Fruit fly (Drosophila melanogaster) whole organism, embryonic: ENCODE results near the gene Pcmt.

Experiments used
- Atf3 ChIP-seq: fragments of 200-800 bp; sonication (Bioruptor generic); optimal IDR thresholded peaks from 3 replicates; lab custom pipeline; 2016; ENCODE audit warnings: missing biosample characterization, missing genetic modification characterization
- C15 ChIP-seq: fragments of 200-800 bp; sonication (Bioruptor generic); IDR thresholded peaks from 3 replicates; pipeline ENCODE4 v1.3.6; 2022; ENCODE audit warnings: missing biosample characterization, missing genetic modification characterization
- CG10147 ChIP-seq: fragments of 200-800 bp; sonication (Bioruptor generic); optimal IDR thresholded peaks from 2 replicates; lab custom pipeline; 2019; ENCODE audit warnings: missing biosample characterization, mild to moderate bottlenecking, missing genetic modification characterization, moderate library complexity
- CG10274 ChIP-seq: fragments of 200-800 bp; sonication (Bioruptor generic); optimal IDR thresholded peaks from 3 replicates; lab custom pipeline; 2017; ENCODE audit warnings: missing biosample characterization, mild to moderate bottlenecking, missing genetic modification characterization
- CG11247 ChIP-seq: fragments of 200-800 bp; sonication (Bioruptor generic); IDR thresholded peaks from 2 replicates; pipeline ENCODE4 v1.3.6; 2022; ENCODE audit warnings: missing biosample characterization, missing genetic modification characterization
- CG11695 ChIP-seq: fragments of 200-800 bp; sonication (Bioruptor generic); IDR thresholded peaks from 3 replicates; pipeline ENCODE4 v1.3.6; 2022; ENCODE audit warnings: missing biosample characterization, missing genetic modification characterization
- CG12299 ChIP-seq: fragments of 200-800 bp; sonication (Bioruptor generic); optimal IDR thresholded peaks from 2 replicates; lab custom pipeline; 2018; ENCODE audit warnings: missing biosample characterization, mild to moderate bottlenecking, missing genetic modification characterization
- CG13624 ChIP-seq: fragments of 200-800 bp; sonication (Bioruptor generic); optimal IDR thresholded peaks from 2 replicates; lab custom pipeline; 2016; ENCODE audit warnings: missing biosample characterization, missing genetic modification characterization
- CG17568 ChIP-seq: fragments of 200-800 bp; sonication (Bioruptor generic); optimal IDR thresholded peaks from 2 replicates; lab custom pipeline; 2018; ENCODE audit warnings: missing biosample characterization, mild to moderate bottlenecking, missing genetic modification characterization, moderate library complexity
- CG1832 ChIP-seq: fragments of 200-800 bp; sonication (Bioruptor generic); optimal IDR thresholded peaks from 2 replicates; lab custom pipeline; 2017; ENCODE audit warnings: missing biosample characterization, mild to moderate bottlenecking, missing genetic modification characterization, inconsistent platforms
- CG31441 ChIP-seq: fragments of 200-800 bp; sonication (Bioruptor generic); IDR thresholded peaks from 2 replicates; pipeline ENCODE4 v1.3.6; 2022; ENCODE audit warnings: missing biosample characterization, missing genetic modification characterization
- CG3281 ChIP-seq: fragments of 200-800 bp; sonication (Bioruptor generic); optimal IDR thresholded peaks from 3 replicates; lab custom pipeline; 2017; ENCODE audit warnings: missing biosample characterization, mild to moderate bottlenecking, missing genetic modification characterization
- CG4328 ChIP-seq: fragments of 200-800 bp; sonication (Bioruptor generic); optimal IDR thresholded peaks from 3 replicates; lab custom pipeline; 2017; ENCODE audit warnings: missing biosample characterization, missing genetic modification reagents, missing genetic modification characterization
- CG6254 ChIP-seq: fragments of 200-800 bp; sonication (Bioruptor generic); optimal IDR thresholded peaks from 3 replicates; lab custom pipeline; 2017; ENCODE audit warnings: mild to moderate bottlenecking, missing biosample characterization, missing genetic modification reagents, missing genetic modification characterization
- CG7357 ChIP-seq: fragments of 200-800 bp; sonication (Bioruptor generic); IDR thresholded peaks from 3 replicates; pipeline ENCODE4 v1.3.6; 2022; ENCODE audit warnings: missing biosample characterization, missing genetic modification characterization
- CG8281 ChIP-seq: fragments of 200-800 bp; sonication (Bioruptor generic); optimal IDR thresholded peaks from 2 replicates; lab custom pipeline; 2018; ENCODE audit warnings: missing biosample characterization, mild to moderate bottlenecking, missing genetic modification characterization, moderate library complexity
- CG8388 ChIP-seq: fragments of 200-800 bp; sonication (Bioruptor generic); optimal IDR thresholded peaks from 2 replicates; lab custom pipeline; 2019; ENCODE audit warnings: missing biosample characterization, mild to moderate bottlenecking, missing genetic modification characterization, moderate library complexity
- CG8924 ChIP-seq: fragments of 200-800 bp; optimal IDR thresholded peaks from 3 replicates; lab custom pipeline; 2019; ENCODE audit warnings: missing biosample characterization, mild to moderate bottlenecking, missing genetic modification characterization, moderate library complexity
- CG9727 ChIP-seq: fragments of 200-800 bp; sonication (Bioruptor generic); optimal IDR thresholded peaks from 3 replicates; lab custom pipeline; 2017; ENCODE audit warnings: missing biosample characterization, mild to moderate bottlenecking, missing genetic modification characterization
- CoRest ChIP-seq: fragments of 200-800 bp; sonication (Bioruptor generic); optimal IDR thresholded peaks from 3 replicates; lab custom pipeline; 2018; ENCODE audit warnings: missing biosample characterization, mild to moderate bottlenecking, missing genetic modification characterization, moderate library complexity
- CrebB ChIP-seq: fragments of 200-800 bp; sonication (Bioruptor generic); optimal IDR thresholded peaks from 3 replicates; lab custom pipeline; 2018; ENCODE audit warnings: missing biosample characterization, mild to moderate bottlenecking, missing genetic modification characterization
- Dbx ChIP-seq: fragments of 200-800 bp; sonication (Bioruptor generic); IDR thresholded peaks from 3 replicates; pipeline ENCODE4 v1.3.6; 2022; ENCODE audit warnings: missing biosample characterization, missing genetic modification characterization
- Dip3 ChIP-seq: fragments of 200-800 bp; sonication (Bioruptor generic); optimal IDR thresholded peaks from 3 replicates; lab custom pipeline; 2016; ENCODE audit warnings: missing biosample characterization, missing genetic modification characterization
- Dll ChIP-seq: fragments of 200-800 bp; sonication (Bioruptor generic); IDR thresholded peaks from 4 replicates; pipeline ENCODE4 v1.3.6; 2022; ENCODE audit warnings: missing biosample characterization, missing genetic modification characterization; ENCODE audit not compliant: partially characterized antibody
- H2.0 ChIP-seq: fragments of 200-800 bp; sonication (Bioruptor generic); IDR thresholded peaks from 2 replicates; pipeline ENCODE4 v1.3.6; 2022; ENCODE audit warnings: missing biosample characterization, missing genetic modification characterization
- HLH4C ChIP-seq: fragments of 200-800 bp; sonication (Bioruptor generic); IDR thresholded peaks from 3 replicates; pipeline ENCODE4 v1.3.6; 2022; ENCODE audit warnings: missing biosample characterization, missing genetic modification characterization; ENCODE audit not compliant: partially characterized antibody
- Hand ChIP-seq: fragments of 200-800 bp; sonication (Bioruptor generic); optimal IDR thresholded peaks from 2 replicates; lab custom pipeline; 2017; ENCODE audit warnings: mild to moderate bottlenecking, missing biosample characterization, missing genetic modification reagents, missing genetic modification characterization
- Hr39 ChIP-seq: fragments of >200 bp; optimal IDR thresholded peaks from 2 replicates; lab custom pipeline; 2017
- Hr51 ChIP-seq, 2 experiments: fragments of 200-800 bp; sonication (Bioruptor generic); optimal IDR thresholded peaks; 2 replicates in 1 of 2; 3 replicates in 1 of 2; lab custom pipeline; 2016 to 2018; ENCODE audit warnings: missing biosample characterization in 2 of 2, missing genetic modification characterization in 2 of 2, mild to moderate bottlenecking in 1 of 2, moderate library complexity in 1 of 2
- Hr78 ChIP-seq, 2 experiments: fragments of 200-800 bp in 1 of 2; fragments of >200 bp in 1 of 2; sonication (Bioruptor generic) in 1 of 2; optimal IDR thresholded peaks; 2 replicates each; lab custom pipeline; 2017 to 2019; ENCODE audit warnings: missing biosample characterization in 2 of 2, missing genetic modification characterization in 2 of 2, mild to moderate bottlenecking in 1 of 2, moderate library complexity in 1 of 2
- Kr ChIP-seq: fragments of 200-800 bp; sonication (Bioruptor generic); optimal IDR thresholded peaks from 2 replicates; lab custom pipeline; 2017; ENCODE audit warnings: missing biosample characterization, mild to moderate bottlenecking, missing genetic modification characterization
- MTF-1 ChIP-seq: fragments of 200-800 bp; sonication (Bioruptor generic); optimal IDR thresholded peaks from 2 replicates; lab custom pipeline; 2018; ENCODE audit warnings: missing biosample characterization, mild to moderate bottlenecking, missing genetic modification characterization, borderline replicate concordance
- Ravus ChIP-seq: fragments of 200-800 bp; sonication (Bioruptor generic); IDR thresholded peaks from 2 replicates; pipeline ENCODE4 v1.3.6; 2022; ENCODE audit warnings: missing biosample characterization, missing genetic modification characterization
- Scr ChIP-seq: fragments of 200-800 bp; sonication (Bioruptor generic); IDR thresholded peaks from 2 replicates; pipeline ENCODE4 v1.3.6; 2022; ENCODE audit warnings: missing biosample characterization, missing genetic modification characterization; ENCODE audit not compliant: partially characterized antibody
- Tbp ChIP-seq: fragments of >200 bp; optimal IDR thresholded peaks from 2 replicates; lab custom pipeline; 2018; ENCODE audit warnings: missing biosample characterization, missing genetic modification characterization
- Trl ChIP-seq, 3 experiments: fragments of >200 bp in 2 of 3; fragments of 200-800 bp in 1 of 3; sonication (Bioruptor generic) in 1 of 3; optimal IDR thresholded peaks; 2 replicates in 1 of 3; 3 replicates in 2 of 3; lab custom pipeline; 2016 to 2017; ENCODE audit warnings: missing biosample characterization in 1 of 3, missing genetic modification characterization in 1 of 3
- cas ChIP-seq: fragments of 200-800 bp; sonication (Bioruptor generic); IDR thresholded peaks from 2 replicates; pipeline ENCODE4 v1.3.6; 2022; ENCODE audit warnings: missing biosample characterization, missing genetic modification characterization
- chif ChIP-seq, 2 experiments: fragments of 200-800 bp; sonication (Bioruptor generic); optimal IDR thresholded peaks; 3 replicates each; lab custom pipeline; 2016; ENCODE audit warnings: missing biosample characterization in 2 of 2, missing genetic modification characterization in 2 of 2
- ci ChIP-seq: fragments of 200-800 bp; sonication (Bioruptor generic); IDR thresholded peaks from 3 replicates; pipeline ENCODE4 v1.3.6; 2022; ENCODE audit warnings: missing biosample characterization, missing genetic modification characterization
- dati ChIP-seq: fragments of 200-800 bp; sonication (Bioruptor generic); IDR thresholded peaks from 2 replicates; pipeline ENCODE4 v1.3.6; 2022; ENCODE audit warnings: missing biosample characterization, missing genetic modification characterization
- dpn ChIP-seq, 2 experiments: fragments of 200-800 bp; sonication (Bioruptor generic); optimal IDR thresholded peaks; 3 replicates each; lab custom pipeline; 2016; ENCODE audit warnings: missing biosample characterization in 2 of 2, missing genetic modification characterization in 2 of 2
- fd102C ChIP-seq: fragments of 200-800 bp; sonication (Bioruptor generic); optimal IDR thresholded peaks from 2 replicates; lab custom pipeline; 2018; ENCODE audit warnings: missing biosample characterization, mild to moderate bottlenecking, missing genetic modification characterization, moderate library complexity
- jumu ChIP-seq: fragments of 200-800 bp; sonication (Bioruptor generic); optimal IDR thresholded peaks from 3 replicates; lab custom pipeline; 2016; ENCODE audit warnings: missing biosample characterization, missing genetic modification characterization
- ken ChIP-seq: fragments of 200-800 bp; sonication (Bioruptor generic); IDR thresholded peaks from 3 replicates; pipeline ENCODE4 v1.3.6; 2022; ENCODE audit warnings: missing biosample characterization, missing genetic modification characterization
- knrl ChIP-seq: fragments of 200-800 bp; sonication (Bioruptor generic); IDR thresholded peaks from 3 replicates; pipeline ENCODE4 v1.3.6; 2022; ENCODE audit warnings: missing biosample characterization, missing genetic modification characterization; ENCODE audit not compliant: partially characterized antibody
- nerfin-1 ChIP-seq: fragments of 200-800 bp; sonication (Bioruptor generic); optimal IDR thresholded peaks from 3 replicates; lab custom pipeline; 2019; ENCODE audit warnings: missing biosample characterization, mild to moderate bottlenecking, missing genetic modification characterization, moderate library complexity
- nmo ChIP-seq: fragments of 200-800 bp; sonication (Bioruptor generic); optimal IDR thresholded peaks from 2 replicates; lab custom pipeline; 2018; ENCODE audit warnings: missing biosample characterization, mild to moderate bottlenecking, missing genetic modification characterization, moderate library complexity
- odd ChIP-seq: fragments of 200-800 bp; sonication (Bioruptor generic); optimal IDR thresholded peaks from 2 replicates; lab custom pipeline; 2017; ENCODE audit warnings: missing biosample characterization, mild to moderate bottlenecking, missing genetic modification characterization
- shn ChIP-seq: fragments of 200-800 bp; sonication (Bioruptor generic); optimal IDR thresholded peaks from 3 replicates; lab custom pipeline; 2016; ENCODE audit warnings: missing biosample characterization, missing genetic modification characterization
- sna ChIP-seq: fragments of 200-800 bp; sonication (Bioruptor generic); IDR thresholded peaks from 2 replicates; pipeline ENCODE4 v1.3.6; 2022; ENCODE audit warnings: missing biosample characterization, missing genetic modification characterization; ENCODE audit not compliant: partially characterized antibody

Pcmt gene

DNA sequence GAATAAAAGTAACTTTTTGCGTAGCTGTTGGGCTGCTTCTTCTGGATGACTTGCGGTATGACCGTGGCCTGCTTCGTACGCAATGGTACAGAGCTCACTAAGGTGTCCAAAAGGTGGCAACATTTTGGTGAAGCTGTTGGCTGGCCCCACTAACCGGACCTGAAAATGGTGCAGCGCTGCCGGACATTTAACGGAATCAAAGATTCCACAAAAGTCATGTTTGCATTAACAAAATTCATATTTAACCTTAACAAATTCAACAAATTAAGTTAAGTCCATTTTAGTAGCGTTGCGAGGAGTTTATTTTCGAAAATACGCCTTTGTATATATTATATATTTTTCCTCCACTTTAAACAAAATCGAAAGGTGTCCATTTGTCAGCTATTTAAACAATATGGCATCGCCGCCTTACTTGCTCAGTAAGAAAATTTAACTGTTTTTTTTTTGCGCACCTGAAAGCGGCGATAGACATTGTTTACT, 47.0 kb upstream of the Pcmt start, which contains the start of the genes kra and SecS (continued):
- TF ChIP-seq CG8924 (peak; percentile 48), CG10274 (GFP tag; lab: Kevin White, UChicago) (no peak), nerfin-1 (tag; lab: Kevin White, UChicago) (peak; percentile 47), Hand (GFP tag; lab: Kevin White, UChicago) (no peak), knrl (GFP tag; lab: Robert Waterston, UW) (no peak), fd102C (GFP tag; lab: Kevin White, UChicago) (no peak), CG13624 (GFP tag; lab: Kevin White, UChicago) (peak; percentile 32), CG3281 (GFP tag; lab: Kevin White, UChicago) (peak; percentile 62), CG12299 (tag; lab: Kevin White, UChicago) (peak; percentile 43), cas (GFP tag; lab: Robert Waterston, UW) (no peak), ci (GFP tag; lab: Robert Waterston, UW) (no peak), ken (GFP tag; lab: Robert Waterston, UW) (no peak), MTF-1 (GFP tag; lab: Kevin White, UChicago) (peak; percentile 47), Trl (optimal IDR thresholded peaks at IDR 0.05; lab: Kevin White, UChicago) (no peak), Trl (GFP tag; optimal IDR thresholded peaks at IDR 0.05; lab: Kevin White, UChicago) (peak; percentile 52), CoRest (tag; lab: Kevin White, UChicago) (peak; percentile 79), Hr39 (lab: Kevin White, UChicago) (no peak), sna (GFP tag; lab: Robert Waterston, UW) (no peak), Hr78 (GFP tag; optimal IDR thresholded peaks at IDR 0.05; lab: Kevin White, UChicago) (no peak), dpn (GFP tag; optimal IDR thresholded peaks at IDR 0.05; lab: Kevin White, UChicago) (peak; percentile 67 to 68), Atf3 (no peak), HLH4C (no peak), dati (GFP tag; lab: Robert Waterston, UW) (no peak), chif (GFP tag; optimal IDR thresholded peaks at IDR 0.05; lab: Kevin White, UChicago) (peak; percentile 41 to 53), Hr51 (GFP tag; optimal IDR thresholded peaks at IDR 0.05; lab: Kevin White, UChicago) (peak; percentile 72 to 77), CG17568 (GFP tag; lab: Kevin White, UChicago) (no peak), shn (GFP tag; lab: Kevin White, UChicago) (peak; percentile 49), CG10147 (GFP tag; lab: Kevin White, UChicago) (peak; percentile 54), CrebB (tag; lab: Kevin White, UChicago) (peak; percentile 56), Dip3 (GFP tag; lab: Kevin White, UChicago) (peak; percentile 48), CG1832 (no peak), CG11247 (GFP tag; lab: Robert Waterston, UW) (no peak), CG11695 (GFP tag; lab: Robert Waterston, UW) (no peak), Tbp (no peak), CG8388 (GFP tag; lab: Kevin White, UChicago) (peak; percentile 21), Kr (no peak), CG8281 (tag; lab: Kevin White, UChicago) (no peak), C15 (GFP tag; lab: Robert Waterston, UW) (no peak), CG9727 (peak; percentile 48), jumu (GFP tag; lab: Kevin White, UChicago) (peak; percentile 48), Dbx (GFP tag; lab: Robert Waterston, UW) (no peak), CG31441 (no peak), nmo (GFP tag; lab: Kevin White, UChicago) (peak; percentile 75), Scr (GFP tag; lab: Robert Waterston, UW) (no peak), odd (GFP tag; lab: Kevin White, UChicago) (no peak), CG4328 (GFP tag; lab: Kevin White, UChicago) (peak; percentile 63), CG6254 (GFP tag; lab: Kevin White, UChicago) (no peak), Dll (no peak), CG7357 (GFP tag; lab: Robert Waterston, UW) (no peak), Ravus (GFP tag; lab: Robert Waterston, UW) (no peak), H2.0 (GFP tag; lab: Robert Waterston, UW) (no peak)
